Worm (Caenorhabditis elegans) whole organism, L3 larva: ENCODE data around the gene C14C6.3.

Source experiments
- ama-1 ChIP-seq: fragments of 150-350 bp; optimal IDR thresholded peaks from 2 replicates; lab custom pipeline; 2018
- daf-12 ChIP-seq: fragments of 150-350 bp; optimal IDR thresholded peaks from 2 replicates; lab custom pipeline; 2014; ENCODE audit warnings: missing biosample characterization, missing genetic modification reagents, missing genetic modification characterization
- egl-5 ChIP-seq: fragments of 150-350 bp; optimal IDR thresholded peaks from 2 replicates; lab custom pipeline; 2017; ENCODE audit warnings: missing biosample characterization, missing genetic modification reagents, missing genetic modification characterization, inconsistent platforms
- elt-3 ChIP-seq, 3 experiments: fragments of 150-350 bp in 1 of 3; sonication (generic microtip) in 2 of 3; optimal IDR thresholded peaks; 2 replicates in 2 of 3; 4 replicates in 1 of 3; lab custom pipeline; 2014 to 2017; ENCODE audit warnings: missing biosample characterization in 3 of 3, missing genetic modification characterization in 3 of 3
- lin-15B ChIP-seq: fragments of 150-350 bp; optimal IDR thresholded peaks from 2 replicates; lab custom pipeline; 2014; ENCODE audit warnings: missing biosample characterization, missing genetic modification characterization
- lin-39 ChIP-seq: fragments of 150-350 bp; optimal IDR thresholded peaks from 2 replicates; lab custom pipeline; 2018; ENCODE audit warnings: missing biosample characterization, missing genetic modification reagents, missing genetic modification characterization
- lsy-12 ChIP-seq: sonication (generic microtip); optimal IDR thresholded peaks from 2 replicates; lab custom pipeline; 2016; ENCODE audit warnings: mild to moderate bottlenecking, missing genetic modification characterization, missing compliant biosample characterization

- TF ChIP-seq lsy-12 (tag; lab: Kevin White, UChicago): no peak
- no peak for TF ChIP-seq egl-5 (tag; lab: Kevin White, UChicago)
- no peak for TF ChIP-seq lin-15B (tag; lab: Kevin White, UChicago)
- TF ChIP-seq ama-1 (lab: Kevin White, UChicago): no peak
- no peak for TF ChIP-seq lin-39
- no peak for TF ChIP-seq elt-3 (tag; optimal IDR thresholded peaks at IDR 0.05; lab: Kevin White, UChicago)
- no peak for TF ChIP-seq daf-12 (tag; lab: Kevin White, UChicago)
Observed at ce11 chrV:501230-501629, 42.0 kb upstream of the C14C6.3 start, which contains the start of gene str-256.
